Fruit fly (Drosophila melanogaster): Measurements from ENCODE around the gene CG5001.

CG5001 gene

dm6 chr2L:1147656-1148055, 37.9 kb upstream of the CG5001 start (continued):
- TF ChIP-seq Dref (GFP tag; IDR thresholded peaks at IDR 0.05), result peak; percentile 69
- TF ChIP-seq CG3838 (GFP tag; optimal IDR thresholded peaks at IDR 0.05), result no peak
- TF ChIP-seq pnt (GFP tag; optimal IDR thresholded peaks at IDR 0.05), result no peak
- TF ChIP-seq CG10543 (GFP tag; optimal IDR thresholded peaks at IDR 0.05), result no peak
- peak in 1 of 2 experiments; percentile 69 for TF ChIP-seq Pdp1 (GFP tag; optimal IDR thresholded peaks at IDR 0.05)
- no peak for TF ChIP-seq CG32767 (GFP tag; IDR thresholded peaks at IDR 0.05)
- peak; percentile 50; the same call in 1 of the 2 replicates for TF ChIP-seq tna (GFP tag; IDR thresholded peaks at IDR 0.05; ENCODE audit: partially characterized antibody)
- TF ChIP-seq Dll (GFP tag; IDR thresholded peaks at IDR 0.05; ENCODE audit: partially characterized antibody), result peak; percentile 72
- peak; percentile 53; the same call in 2 of the 3 replicates for TF ChIP-seq CG7963 (GFP tag; IDR thresholded peaks at IDR 0.05; ENCODE audit: partially characterized antibody)
- TF ChIP-seq en (GFP tag; optimal IDR thresholded peaks at IDR 0.05), result no peak
- peak; percentile 53 for TF ChIP-seq sna (GFP tag; IDR thresholded peaks at IDR 0.05; ENCODE audit: partially characterized antibody)
- TF ChIP-seq pzg (GFP tag; optimal IDR thresholded peaks at IDR 0.05), result peak; percentile 30
- no peak for TF ChIP-seq CG6175 (GFP tag; IDR thresholded peaks at IDR 0.05)
- no peak for TF ChIP-seq CG10979 (tag; optimal IDR thresholded peaks at IDR 0.05)
- no peak for TF ChIP-seq ap (GFP tag; IDR thresholded peaks at IDR 0.05)
- no peak for TF ChIP-seq toy (GFP tag; IDR thresholded peaks at IDR 0.05)
- no peak for TF ChIP-seq TFAM (GFP tag; optimal IDR thresholded peaks at IDR 0.05)
- TF ChIP-seq gcm (GFP tag; optimal IDR thresholded peaks at IDR 0.05), result peak; percentile 88
- no peak for TF ChIP-seq CG9437 (GFP tag; optimal IDR thresholded peaks at IDR 0.05)
- TF ChIP-seq CG15601 (tag; optimal IDR thresholded peaks at IDR 0.05), result peak; percentile 19
- TF ChIP-seq stwl (tag; optimal IDR thresholded peaks at IDR 0.05), result no peak
- TF ChIP-seq CG2116 (GFP tag; optimal IDR thresholded peaks at IDR 0.05), result peak; percentile 70
- peak; percentile 86 for TF ChIP-seq zen2 (GFP tag; IDR thresholded peaks at IDR 0.05; ENCODE audit: partially characterized antibody)
- no peak for TF ChIP-seq CG9215 (GFP tag; IDR thresholded peaks at IDR 0.05)
- peak; percentile 31; the same call in 1 of the 2 replicates for TF ChIP-seq ato (GFP tag; IDR thresholded peaks at IDR 0.05; ENCODE audit: partially characterized antibody)
- TF ChIP-seq nerfin-2 (GFP tag; IDR thresholded peaks at IDR 0.05; ENCODE audit: partially characterized antibody), result peak; percentile 74; the same call in 1 of the 2 replicates
- TF ChIP-seq Scr (GFP tag; IDR thresholded peaks at IDR 0.05; ENCODE audit: partially characterized antibody), result peak; percentile 58
- TF ChIP-seq CG6791 (GFP tag; IDR thresholded peaks at IDR 0.05; ENCODE audit: partially characterized antibody), result 0 out of 3 replicates have a peak, but pooled peaks have one; percentile 47
- 0 out of 4 replicates have a peak, but pooled peaks have one; percentile 58 for TF ChIP-seq chinmo (GFP tag; IDR thresholded peaks at IDR 0.05; ENCODE audit: partially characterized antibody)

DNA sequence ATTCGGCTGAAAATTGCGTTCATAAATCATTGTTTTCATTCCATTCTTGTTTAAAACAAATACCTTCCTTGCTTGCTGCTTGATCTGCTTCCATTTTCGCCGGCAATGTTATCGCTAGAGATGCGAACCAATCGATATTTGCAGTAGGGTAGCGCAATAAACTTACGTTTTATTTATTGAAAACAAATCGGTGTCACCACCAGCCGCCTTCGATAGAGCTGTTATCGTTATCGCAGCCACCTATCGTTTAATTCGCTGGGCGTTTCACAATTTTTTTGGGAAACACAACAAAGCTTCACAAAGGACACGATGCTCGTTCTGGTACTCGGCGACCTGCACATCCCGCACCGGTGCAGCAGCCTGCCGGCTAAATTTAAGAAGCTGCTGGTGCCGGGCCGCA, 35.0 kb upstream of the CG5001 start, which contains the start of the genes Tfb4 and Vps29:
TSS of gene Tfb4 (minus strand) at position 124 of the 400 bp plus-strand sequence.
TSS of gene Vps29 (plus strand) at position 213 of the 400 bp plus-strand sequence.
- peak; percentile 5 for TF ChIP-seq CG5245 (GFP tag; optimal IDR thresholded peaks at IDR 0.05)
- peak; percentile 54 for TF ChIP-seq Hsf (GFP tag; optimal IDR thresholded peaks at IDR 0.05)
- TF ChIP-seq Trl (optimal IDR thresholded peaks at IDR 0.05), result no peak
- TF ChIP-seq Trl (GFP tag; optimal IDR thresholded peaks at IDR 0.05), result peak; percentile 58
- TF ChIP-seq ind (GFP tag; optimal IDR thresholded peaks at IDR 0.05), result peak; percentile 56
- TF ChIP-seq CG9797 (GFP tag; optimal IDR thresholded peaks at IDR 0.05), result peak; percentile 7
- peak in 1 of 2 experiments; percentile 17 for TF ChIP-seq chif (GFP tag; optimal IDR thresholded peaks at IDR 0.05)
- peak; percentile 58 for TF ChIP-seq CG15514 (GFP tag; optimal IDR thresholded peaks at IDR 0.05)
- no peak for TF ChIP-seq Ptx1 (GFP tag; IDR thresholded peaks at IDR 0.05)
- peak; percentile 81 for TF ChIP-seq Doc3 (GFP tag; IDR thresholded peaks at IDR 0.05; ENCODE audit: partially characterized antibody)
- peak; percentile 96 for TF ChIP-seq mld (GFP tag; IDR thresholded peaks at IDR 0.05; ENCODE audit: partially characterized antibody)
- TF ChIP-seq nerfin-2 (GFP tag; IDR thresholded peaks at IDR 0.05; ENCODE audit: partially characterized antibody), result peak; percentile 98
- TF ChIP-seq CG31441 (GFP tag; IDR thresholded peaks at IDR 0.05), result no peak
- TF ChIP-seq zfh1 (GFP tag; IDR thresholded peaks at IDR 0.05), result peak; percentile 65; the same call in 2 of the 3 replicates
- TF ChIP-seq CG9817 (tag; optimal IDR thresholded peaks at IDR 0.05), result no peak
- TF ChIP-seq HmgD (GFP tag; optimal IDR thresholded peaks at IDR 0.05), result peak; percentile 59
- no peak for TF ChIP-seq org-1 (GFP tag; optimal IDR thresholded peaks at IDR 0.05)
- peak; percentile 37 for TF ChIP-seq CG18011 (GFP tag; optimal IDR thresholded peaks at IDR 0.05)
- TF ChIP-seq CG8290 (GFP tag; optimal IDR thresholded peaks at IDR 0.05), result no peak
- TF ChIP-seq CG8290 (tag; optimal IDR thresholded peaks at IDR 0.05), result no peak
- TF ChIP-seq mam (GFP tag; optimal IDR thresholded peaks at IDR 0.05), result peak; percentile 73
- TF ChIP-seq CG9215 (GFP tag; IDR thresholded peaks at IDR 0.05), result 0 out of 2 replicates have a peak, but pooled peaks have one; percentile 35
- peak; percentile 43 for TF ChIP-seq CG33213 (GFP tag; optimal IDR thresholded peaks at IDR 0.05)

Data from whole organism, embryonic.